Worm (Caenorhabditis elegans) whole organism, L4 larva: ENCODE data around the gene irld-24.

Experiments used
- F26F4.8 ChIP-seq: fragments of 200-800 bp; sonication (Bioruptor generic); conservative IDR thresholded peaks from 2 replicates; pipeline ENCODE4 v1.3.6; 2022; ENCODE audit warnings: missing genetic modification characterization, missing compliant biosample characterization
- T26A8.4 ChIP-seq: fragments of 200-800 bp; sonication (Bioruptor generic); IDR thresholded peaks from 2 replicates; pipeline ENCODE4 v1.3.6; 2022; ENCODE audit warnings: missing genetic modification characterization, missing compliant biosample characterization
- ZK337.2 ChIP-seq: fragments of 200-800 bp; sonication (Bioruptor generic); IDR thresholded peaks from 2 replicates; pipeline ENCODE4 v1.3.6; 2022; ENCODE audit warnings: missing genetic modification reagents, missing genetic modification characterization, missing compliant biosample characterization
- ZK546.5 ChIP-seq, 2 experiments: sonication (generic microtip); optimal IDR thresholded peaks; 2 replicates each; lab custom pipeline; 2017; ENCODE audit warnings: missing biosample characterization in 2 of 2, missing genetic modification characterization in 2 of 2
- aha-1 ChIP-seq: fragments of 150-350 bp; peaks from one replicate; lab custom pipeline; 2014; ENCODE audit warnings: missing biosample characterization, missing genetic modification characterization
- ama-1 ChIP-seq: fragments of 150-350 bp; optimal IDR thresholded peaks from 2 replicates; lab custom pipeline; 2014; ENCODE audit warnings: inconsistent platforms, mixed read lengths
- ces-1 ChIP-seq: fragments of 150-350 bp; sonication (generic microtip); optimal IDR thresholded peaks from 4 replicates; lab custom pipeline; 2014; ENCODE audit warnings: missing biosample characterization, missing genetic modification reagents, missing genetic modification characterization
- cey-2 ChIP-seq: sonication (generic microtip); optimal IDR thresholded peaks from 3 replicates; lab custom pipeline; 2017; ENCODE audit warnings: missing genetic modification characterization, mild to moderate bottlenecking, missing compliant biosample characterization, antibody characterized with exemption, borderline replicate concordance; ENCODE audit not compliant: insufficient read depth
- daf-12 ChIP-seq: fragments of 150-350 bp; optimal IDR thresholded peaks from 2 replicates; lab custom pipeline; 2014; ENCODE audit warnings: missing biosample characterization, missing genetic modification reagents, missing genetic modification characterization
- daf-8 ChIP-seq: fragments of 200-800 bp; sonication (Bioruptor generic); IDR thresholded peaks from 2 replicates; pipeline ENCODE4 v1.3.6; 2022; ENCODE audit warnings: missing genetic modification characterization, missing compliant biosample characterization
- dve-1 ChIP-seq: sonication (generic microtip); optimal IDR thresholded peaks from 2 replicates; lab custom pipeline; 2017; ENCODE audit warnings: antibody characterized with exemption, mild to moderate bottlenecking, missing genetic modification characterization, missing compliant biosample characterization; ENCODE audit not compliant: insufficient read depth
- egl-27 ChIP-seq: sonication (generic microtip); optimal IDR thresholded peaks from 3 replicates; lab custom pipeline; 2017; ENCODE audit warnings: missing biosample characterization, missing genetic modification reagents, missing genetic modification characterization
- hlh-11 ChIP-seq: fragments of 200-800 bp; sonication (Bioruptor generic); optimal IDR thresholded peaks from 2 replicates; lab custom pipeline; 2018; ENCODE audit warnings: mild to moderate bottlenecking, missing genetic modification characterization, missing compliant biosample characterization
- hlh-30 ChIP-seq: sonication (generic microtip); optimal IDR thresholded peaks from 2 replicates; lab custom pipeline; 2017; ENCODE audit warnings: antibody characterized with exemption, mild to moderate bottlenecking, missing genetic modification characterization, missing compliant biosample characterization; ENCODE audit not compliant: insufficient read depth
- jun-1 ChIP-seq: fragments of 150-350 bp; optimal IDR thresholded peaks from 2 replicates; lab custom pipeline; 2014; ENCODE audit warnings: missing biosample characterization, missing genetic modification reagents, missing genetic modification characterization
- lim-7 ChIP-seq: fragments of 200-800 bp; sonication (Bioruptor generic); IDR thresholded peaks from 2 replicates; pipeline ENCODE4 v1.3.6; 2022; ENCODE audit warnings: missing genetic modification characterization, missing compliant biosample characterization
- lin-29 ChIP-seq: fragments of 200-800 bp; sonication (Bioruptor generic); IDR thresholded peaks from 2 replicates; pipeline ENCODE4 v1.3.6; 2022; ENCODE audit warnings: missing genetic modification reagents, missing genetic modification characterization, missing compliant biosample characterization
- lin-38 ChIP-seq: fragments of 200-800 bp; sonication (Bioruptor generic); IDR thresholded peaks from 2 replicates; pipeline ENCODE4 v1.3.6; 2022; ENCODE audit warnings: missing genetic modification reagents, missing genetic modification characterization, missing compliant biosample characterization
- lin-39 ChIP-seq: fragments of 150-350 bp; optimal IDR thresholded peaks from 2 replicates; lab custom pipeline; 2014; ENCODE audit warnings: missing biosample characterization, missing genetic modification reagents, missing genetic modification characterization
- lsy-2 ChIP-seq, 2 experiments: fragments of 150-350 bp in 1 of 2; sonication (generic microtip) in 1 of 2; optimal IDR thresholded peaks; 2 replicates each; lab custom pipeline; 2014 to 2017; ENCODE audit warnings: missing biosample characterization in 2 of 2, missing genetic modification characterization in 2 of 2
- madf-5 ChIP-seq, 2 experiments: fragments of 200-800 bp; sonication (Bioruptor generic); IDR thresholded peaks; 2 replicates each; pipeline ENCODE4 v1.3.6; 2022; ENCODE audit warnings: missing compliant biosample characterization in 2 of 2, missing genetic modification characterization in 2 of 2
- madf-9 ChIP-seq: fragments of 200-800 bp; sonication (Bioruptor generic); conservative IDR thresholded peaks from 2 replicates; pipeline ENCODE4 v1.3.6; 2022; ENCODE audit warnings: missing genetic modification reagents, missing genetic modification characterization, missing compliant biosample characterization
- mdl-1 ChIP-seq, 2 experiments: fragments of 150-350 bp in 1 of 2; sonication (generic microtip) in 1 of 2; optimal IDR thresholded peaks; 2 replicates each; lab custom pipeline; 2014 to 2017; ENCODE audit warnings: missing biosample characterization in 2 of 2, missing genetic modification characterization in 2 of 2
- nhr-237 ChIP-seq: sonication (generic microtip); optimal IDR thresholded peaks from 2 replicates; lab custom pipeline; 2017; ENCODE audit warnings: missing biosample characterization, missing genetic modification characterization
- nhr-25 ChIP-seq: sonication (generic microtip); optimal IDR thresholded peaks from 2 replicates; lab custom pipeline; 2017; ENCODE audit warnings: missing genetic modification characterization, mild to moderate bottlenecking, missing compliant biosample characterization, antibody characterized with exemption, moderate library complexity, borderline replicate concordance; ENCODE audit not compliant: insufficient read depth
- nhr-28 ChIP-seq: fragments of 150-350 bp; optimal IDR thresholded peaks from 2 replicates; lab custom pipeline; 2014; ENCODE audit warnings: missing biosample characterization, missing genetic modification characterization
- nhr-6 ChIP-seq: fragments of 150-350 bp; optimal IDR thresholded peaks from 2 replicates; lab custom pipeline; 2014; ENCODE audit warnings: missing biosample characterization, missing genetic modification characterization
- nhr-77 ChIP-seq: fragments of 150-350 bp; optimal IDR thresholded peaks from 2 replicates; lab custom pipeline; 2014; ENCODE audit warnings: missing biosample characterization, missing genetic modification characterization
- pha-4 ChIP-seq, 2 experiments: fragments of 150-350 bp in 1 of 2; fragments of 200-800 bp in 1 of 2; sonication (Bioruptor generic) in 1 of 2; IDR thresholded peaks in 1 of 2; optimal IDR thresholded peaks in 1 of 2; 2 replicates each; pipeline versions ENCODE4 v1.3.6 to Lab custom; 2014 to 2022; ENCODE audit warnings: missing genetic modification characterization in 2 of 2, missing genetic modification reagents in 2 of 2, missing biosample characterization in 1 of 2, missing compliant biosample characterization in 1 of 2
- pqm-1 ChIP-seq: sonication (generic microtip); optimal IDR thresholded peaks from 2 replicates; lab custom pipeline; 2017; ENCODE audit warnings: missing biosample characterization, missing genetic modification characterization
- sdz-12 ChIP-seq: fragments of 200-800 bp; sonication (Bioruptor generic); optimal IDR thresholded peaks from 2 replicates; lab custom pipeline; 2018; ENCODE audit warnings: mild to moderate bottlenecking, missing genetic modification characterization, missing compliant biosample characterization
- set-16 ChIP-seq: fragments of 200-800 bp; sonication (Bioruptor generic); IDR thresholded peaks from 2 replicates; pipeline ENCODE4 v1.3.6; 2022; ENCODE audit warnings: missing genetic modification reagents, missing genetic modification characterization, missing compliant biosample characterization
- skn-1 ChIP-seq: fragments of 150-350 bp; optimal IDR thresholded peaks from 2 replicates; lab custom pipeline; 2014; ENCODE audit warnings: missing biosample characterization, missing genetic modification characterization
- snpc-1.2 ChIP-seq: fragments of 200-800 bp; sonication (Bioruptor generic); IDR thresholded peaks from 2 replicates; pipeline ENCODE4 v1.3.6; 2022; ENCODE audit warnings: missing genetic modification reagents, missing genetic modification characterization, missing compliant biosample characterization
- spr-1 ChIP-seq: sonication (generic microtip); optimal IDR thresholded peaks from 2 replicates; lab custom pipeline; 2016; ENCODE audit warnings: mild to moderate bottlenecking, missing genetic modification characterization, missing compliant biosample characterization
- tag-97 ChIP-seq: fragments of 200-800 bp; sonication (Bioruptor generic); IDR thresholded peaks from 2 replicates; pipeline ENCODE4 v1.3.6; 2022; ENCODE audit warnings: missing genetic modification characterization, missing compliant biosample characterization
- unc-39 ChIP-seq: sonication (generic microtip); optimal IDR thresholded peaks from 2 replicates; lab custom pipeline; 2017; ENCODE audit warnings: missing biosample characterization, missing genetic modification characterization
- unc-62 ChIP-seq, 3 experiments: fragments of 150-350 bp in 1 of 3; sonication (generic microtip); optimal IDR thresholded peaks in 2 of 3; peaks in 1 of 3; 1 replicate in 1 of 3; 2 replicates in 2 of 3; lab custom pipeline; 2014 to 2017; ENCODE audit warnings: missing biosample characterization in 3 of 3, missing genetic modification characterization in 3 of 3, missing genetic modification reagents in 3 of 3, missing genotype in 1 of 3
- zfp-2 ChIP-seq: sonication (generic microtip); optimal IDR thresholded peaks from 2 replicates; lab custom pipeline; 2016; ENCODE audit warnings: mild to moderate bottlenecking, missing genetic modification characterization, missing compliant biosample characterization
- zfp-3 ChIP-seq: fragments of 200-800 bp; sonication (Bioruptor generic); conservative IDR thresholded peaks from 2 replicates; pipeline ENCODE4 v1.3.6; 2022; ENCODE audit warnings: missing genetic modification reagents, missing genetic modification characterization, missing compliant biosample characterization
- zip-2 ChIP-seq: fragments of 150-350 bp; optimal IDR thresholded peaks from 2 replicates; lab custom pipeline; 2014; ENCODE audit warnings: missing biosample characterization, missing genetic modification characterization
- ztf-11 ChIP-seq: fragments of 150-350 bp; optimal IDR thresholded peaks from 2 replicates; lab custom pipeline; 2014; ENCODE audit warnings: missing biosample characterization, missing genetic modification characterization
- ztf-7 ChIP-seq: fragments of 150-350 bp; optimal IDR thresholded peaks from 2 replicates; lab custom pipeline; 2014; ENCODE audit warnings: missing biosample characterization, missing genetic modification characterization

irld-24 gene

ce11 chrX:13950620-13951152 is 35.7 kb upstream of the irld-24 start (continued):
- no peak for TF ChIP-seq ama-1
- peak; percentile 94 for TF ChIP-seq aha-1 (tag; lab: Kevin White, UChicago)
- no peak for TF ChIP-seq ztf-11 (tag; lab: Kevin White, UChicago)
- TF ChIP-seq mdl-1 (tag; optimal IDR thresholded peaks at IDR 0.05; lab: Kevin White, UChicago) = peak in 1 of 2 experiments; percentile 36
- TF ChIP-seq nhr-237 (tag; lab: Kevin White, UChicago) = no peak
- no peak for TF ChIP-seq lin-39
- no peak for TF ChIP-seq zip-2 (tag; lab: Kevin White, UChicago)
- TF ChIP-seq ZK337.2 (GFP tag; lab: Robert Waterston, UW) = no peak
- 0 out of 2 replicates have a peak, but pooled peaks have one; percentile 21 for TF ChIP-seq lin-38
- TF ChIP-seq ZK546.5 (tag; optimal IDR thresholded peaks at IDR 0.05; lab: Kevin White, UChicago) = no peak
- no peak for TF ChIP-seq sdz-12 (GFP tag; lab: Kevin White, UChicago)
- peak in 1 of 2 experiments; percentile 21 for TF ChIP-seq lsy-2 (tag; optimal IDR thresholded peaks at IDR 0.05; lab: Kevin White, UChicago)
- TF ChIP-seq pha-4 (GFP tag; IDR thresholded peaks at IDR 0.05; lab: Robert Waterston, UW) = no peak; the same call in 1 of the 2 replicates
- TF ChIP-seq pha-4 (tag; optimal IDR thresholded peaks at IDR 0.05; lab: Kevin White, UChicago) = no peak
- no peak for TF ChIP-seq nhr-77 (tag; lab: Kevin White, UChicago)
- no peak for TF ChIP-seq daf-12 (tag; lab: Kevin White, UChicago)
- TF ChIP-seq ztf-7 (tag; lab: Kevin White, UChicago) = no peak
- no peak for TF ChIP-seq egl-27 (tag; lab: Kevin White, UChicago)
- 0 out of 2 replicates have a peak, but pooled peaks have one; percentile 33 for TF ChIP-seq lin-29 (GFP tag; lab: Robert Waterston, UW)
- TF ChIP-seq madf-9 (GFP tag; lab: Robert Waterston, UW) = no peak
- no peak for TF ChIP-seq zfp-3
- no peak for TF ChIP-seq unc-39 (tag; lab: Kevin White, UChicago)
- TF ChIP-seq spr-1 (tag; lab: Kevin White, UChicago) = peak; percentile 23
- TF ChIP-seq hlh-30 (tag; lab: Kevin White, UChicago) = peak; percentile 50
- TF ChIP-seq pqm-1 (tag; lab: Kevin White, UChicago) = no peak
- TF ChIP-seq, all 104 proteins: peak for 27

ce11 chrX:13952347-13952746 is 34.1 kb upstream of the irld-24 start:
- TF ChIP-seq hlh-11 (tag; lab: Kevin White, UChicago) (no peak), snpc-1.2 (GFP tag; lab: Robert Waterston, UW) (peak; percentile 14; the same call in 1 of the 2 replicates), set-16 (GFP tag; lab: Robert Waterston, UW) (peak; percentile 56; the same call in 1 of the 2 replicates), madf-5 (GFP tag; IDR thresholded peaks at IDR 0.05; lab: Robert Waterston, UW) (0 out of 4 replicates have a peak, but pooled peaks of 1 of the 2 experiments have one; percentile 24)
- TF ChIP-seq, all 104 proteins: peak for 3

- TF ChIP-seq nhr-25 (tag; lab: Kevin White, UChicago) (no peak), unc-62 (GFP tag; optimal IDR thresholded peaks at IDR 0.05 in 1 of 2; lab: Kevin White, UChicago) (peak in 1 of 2 experiments; percentile 46), unc-62 (tag; optimal IDR thresholded peaks at IDR 0.05; lab: Kevin White, UChicago) (no peak)
Observed at ce11 chrX:13958451-13958850, 28.0 kb upstream of the irld-24 start.

ce11 chrX:13959383-13959782 is 27.0 kb upstream of the irld-24 start:
- TF ChIP-seq cey-2 (no peak), dve-1 (tag; lab: Kevin White, UChicago) (peak; percentile 17), daf-8 (GFP tag; lab: Robert Waterston, UW) (no peak), ces-1 (GFP tag; lab: Kevin White, UChicago) (no peak), T26A8.4 (GFP tag; lab: Robert Waterston, UW) (no peak), jun-1 (tag; lab: Kevin White, UChicago) (no peak), skn-1 (tag; lab: Kevin White, UChicago) (no peak), pqm-1 (tag; lab: Kevin White, UChicago) (peak; percentile 55), unc-62 (GFP tag; optimal IDR thresholded peaks at IDR 0.05 in 1 of 2; lab: Kevin White, UChicago) (no peak), unc-62 (tag; optimal IDR thresholded peaks at IDR 0.05; lab: Kevin White, UChicago) (no peak), hlh-30 (tag; lab: Kevin White, UChicago) (peak; percentile 22), set-16 (GFP tag; lab: Robert Waterston, UW) (no peak), nhr-28 (peak; percentile 12), nhr-6 (tag; lab: Kevin White, UChicago) (no peak), lin-38 (no peak), spr-1 (tag; lab: Kevin White, UChicago) (no peak), tag-97 (GFP tag; lab: Robert Waterston, UW) (no peak), lim-7 (GFP tag; lab: Robert Waterston, UW) (no peak), zfp-2 (no peak), F26F4.8 (GFP tag; lab: Robert Waterston, UW) (no peak)
